Worm (Caenorhabditis elegans): ENCODE results near the gene Y50D4C.3.

DNA sequence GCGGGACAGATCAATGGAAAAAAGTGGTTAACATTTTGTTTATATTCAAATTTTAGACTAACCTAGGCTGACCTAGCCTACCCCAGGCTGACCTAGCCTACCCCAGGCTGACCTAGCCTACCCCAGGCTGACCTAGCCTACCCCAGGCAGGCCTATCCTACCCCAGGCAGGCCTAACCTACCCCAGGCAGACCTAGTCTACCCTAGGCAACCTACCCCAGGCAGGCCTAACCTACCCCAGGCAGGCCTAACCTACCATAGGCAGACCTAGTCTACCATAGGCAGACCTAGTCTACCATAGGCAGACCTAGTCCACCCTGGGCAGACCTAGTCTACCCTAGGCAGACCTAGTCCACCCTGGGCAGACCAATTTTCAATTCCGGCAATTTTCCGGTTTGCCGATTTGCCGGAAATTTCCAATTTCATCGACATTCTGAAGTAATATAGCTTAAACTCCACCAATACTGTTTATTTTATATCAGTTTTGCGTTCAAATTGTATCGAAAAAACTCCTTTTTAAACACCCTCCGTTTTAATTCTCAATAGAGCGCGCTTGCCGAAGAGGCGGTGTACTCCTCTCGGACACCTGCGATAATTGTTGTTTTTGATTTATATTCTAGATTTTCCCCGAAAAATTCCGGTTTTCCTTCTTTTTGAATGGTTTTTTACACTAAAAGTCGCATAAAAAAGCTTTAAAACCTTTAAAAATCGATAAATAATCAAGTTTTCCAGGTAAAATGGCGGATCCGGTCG lies 40.6 kb downstream of the Y50D4C.3 start, which contains the start of gene trm-2A:
- TF ChIP-seq ceh-14 (tag; optimal IDR thresholded peaks at IDR 0.05) (no peak), ceh-34 (tag; optimal IDR thresholded peaks at IDR 0.05) (no peak), fkh-10 (GFP tag; optimal IDR thresholded peaks at IDR 0.05) (no peak), F13H6.1 (tag; optimal IDR thresholded peaks at IDR 0.05) (no peak), pax-1 (tag; optimal IDR thresholded peaks at IDR 0.05) (no peak), ama-1 (optimal IDR thresholded peaks at IDR 0.05) (no peak), elt-2 (tag; optimal IDR thresholded peaks at IDR 0.05) (no peak), sdc-2 (tag; optimal IDR thresholded peaks at IDR 0.05) (no peak), lin-11 (tag; optimal IDR thresholded peaks at IDR 0.05) (no peak), pag-3 (tag; optimal IDR thresholded peaks at IDR 0.05; ENCODE audit: borderline replicate concordance) (no peak), nhr-11 (tag; optimal IDR thresholded peaks at IDR 0.05) (no peak), npax-4 (tag; optimal IDR thresholded peaks at IDR 0.05) (no peak), tbx-2 (tag; optimal IDR thresholded peaks at IDR 0.05) (peak; percentile 26)
